Fruit fly (Drosophila melanogaster): ENCODE measurements around the gene CG6686.

CG6686 gene

dm6 chr2L:12004211-12004979, 16.6 kb upstream of the CG6686 start (continued):
- peak; percentile 93 for TF ChIP-seq CG3407 (GFP tag; optimal IDR thresholded peaks at IDR 0.05)
- TF ChIP-seq Ssrp (tag; optimal IDR thresholded peaks at IDR 0.05): no peak
- TF ChIP-seq gce (GFP tag; IDR thresholded peaks at IDR 0.05): no peak
- no peak for TF ChIP-seq Nf-YB (GFP tag; optimal IDR thresholded peaks at IDR 0.05)
- no peak for TF ChIP-seq CG34422 (GFP tag; IDR thresholded peaks at IDR 0.05)
- TF ChIP-seq btn (GFP tag; optimal IDR thresholded peaks at IDR 0.05): peak; percentile 12
- no peak for TF ChIP-seq CG1024 (GFP tag; IDR thresholded peaks at IDR 0.05)
- TF ChIP-seq CG10979 (tag; optimal IDR thresholded peaks at IDR 0.05): peak; percentile 24
- no peak for TF ChIP-seq unc-4 (GFP tag; IDR thresholded peaks at IDR 0.05; ENCODE audit: partially characterized antibody)
- no peak for TF ChIP-seq CG5953 (GFP tag; IDR thresholded peaks at IDR 0.05)
- peak; percentile 63 for TF ChIP-seq cato (GFP tag; optimal IDR thresholded peaks at IDR 0.05; ENCODE audit: borderline replicate concordance)
- peak; percentile 72 for TF ChIP-seq Camta (GFP tag; optimal IDR thresholded peaks at IDR 0.05)
- TF ChIP-seq D (optimal IDR thresholded peaks at IDR 0.05): no peak
- peak; percentile 75 for TF ChIP-seq D (GFP tag; optimal IDR thresholded peaks at IDR 0.05)
- no peak for TF ChIP-seq E2f2 (GFP tag; IDR thresholded peaks at IDR 0.05)
- TF ChIP-seq amos (GFP tag; IDR thresholded peaks at IDR 0.05; ENCODE audit: partially characterized antibody): no peak
- peak; percentile 46 for TF ChIP-seq mirr (GFP tag; optimal IDR thresholded peaks at IDR 0.05)
- TF ChIP-seq MTF-1 (GFP tag; optimal IDR thresholded peaks at IDR 0.05; ENCODE audit: borderline replicate concordance): peak; percentile 75
- TF ChIP-seq eyg (GFP tag; optimal IDR thresholded peaks at IDR 0.05): no peak
- TF ChIP-seq CG12155 (GFP tag; optimal IDR thresholded peaks at IDR 0.05): peak; percentile 23
- TF ChIP-seq CG7987 (GFP tag; optimal IDR thresholded peaks at IDR 0.05): peak; percentile 62
- TF ChIP-seq Ravus (GFP tag; IDR thresholded peaks at IDR 0.05): no peak
- TF ChIP-seq CG17912 (GFP tag; optimal IDR thresholded peaks at IDR 0.05): peak; percentile 75
- TF ChIP-seq CG18619 (GFP tag; optimal IDR thresholded peaks at IDR 0.05): peak; percentile 79
- no peak for TF ChIP-seq CG15073 (GFP tag; optimal IDR thresholded peaks at IDR 0.05)
- peak; percentile 20 for TF ChIP-seq CG18011 (GFP tag; optimal IDR thresholded peaks at IDR 0.05)
- no peak for TF ChIP-seq fu2 (GFP tag; optimal IDR thresholded peaks at IDR 0.05)
- TF ChIP-seq Dref (GFP tag; IDR thresholded peaks at IDR 0.05): no peak
- TF ChIP-seq CG9797 (GFP tag; optimal IDR thresholded peaks at IDR 0.05): no peak
- TF ChIP-seq nmo (GFP tag; optimal IDR thresholded peaks at IDR 0.05): no peak
- no peak for TF ChIP-seq repo (GFP tag; optimal IDR thresholded peaks at IDR 0.05)
- TF ChIP-seq CG4854 (GFP tag; optimal IDR thresholded peaks at IDR 0.05): peak; percentile 45
- TF ChIP-seq MBD-R2 (GFP tag; IDR thresholded peaks at IDR 0.05): no peak
- TF ChIP-seq CG11456 (GFP tag; IDR thresholded peaks at IDR 0.05): no peak
- TF ChIP-seq CG5180 (GFP tag; optimal IDR thresholded peaks at IDR 0.05): peak; percentile 69
- TF ChIP-seq CG6854 (GFP tag; optimal IDR thresholded peaks at IDR 0.05): peak; percentile 77
- TF ChIP-seq Dek (tag; optimal IDR thresholded peaks at IDR 0.05): peak; percentile 44
- TF ChIP-seq CG14710 (tag; optimal IDR thresholded peaks at IDR 0.05): peak; percentile 64
- TF ChIP-seq grn (GFP tag; optimal IDR thresholded peaks at IDR 0.05): peak; percentile 6
- no peak for TF ChIP-seq CG32767 (GFP tag; IDR thresholded peaks at IDR 0.05)
- TF ChIP-seq CHES-1-like (GFP tag; optimal IDR thresholded peaks at IDR 0.05): peak; percentile 77
- no peak for TF ChIP-seq dan (GFP tag; IDR thresholded peaks at IDR 0.05)
- no peak for TF ChIP-seq CG2129 (GFP tag; IDR thresholded peaks at IDR 0.05; ENCODE audit: partially characterized antibody)
- peak; percentile 49 for TF ChIP-seq CG34376 (GFP tag; optimal IDR thresholded peaks at IDR 0.05)
- TF ChIP-seq CG31441 (GFP tag; IDR thresholded peaks at IDR 0.05): no peak
- TF ChIP-seq CG10321 (GFP tag; IDR thresholded peaks at IDR 0.05): no peak
- no peak for TF ChIP-seq CG3163 (GFP tag; optimal IDR thresholded peaks at IDR 0.05)
- TF ChIP-seq tup (GFP tag; optimal IDR thresholded peaks at IDR 0.05): peak; percentile 46
- TF ChIP-seq Poxn (GFP tag; IDR thresholded peaks at IDR 0.05): no peak
- peak; percentile 58 for TF ChIP-seq trh (GFP tag; optimal IDR thresholded peaks at IDR 0.05)

Data from whole organism, embryonic.